Fruit fly (Drosophila melanogaster) whole organism, wandering third instar larva: ENCODE results near the gene CAH4.

ENCODE experiments used
- CG32264 ChIP-seq: fragments of 200-800 bp; sonication (Bioruptor generic); optimal IDR thresholded peaks from 2 replicates; lab custom pipeline; 2016; ENCODE audit warnings: missing biosample characterization, missing genetic modification characterization
- CG9705 ChIP-seq: fragments of 200-800 bp; sonication (Bioruptor generic); optimal IDR thresholded peaks from 2 replicates; lab custom pipeline; 2018; ENCODE audit warnings: missing biosample characterization, mild to moderate bottlenecking, missing genetic modification characterization
- CrebA ChIP-seq: fragments of 200-800 bp; sonication (Bioruptor generic); optimal IDR thresholded peaks from 2 replicates; lab custom pipeline; 2016; ENCODE audit warnings: missing biosample characterization, mild to moderate bottlenecking, missing genetic modification characterization, borderline replicate concordance
- Dfd ChIP-seq: fragments of >200 bp; optimal IDR thresholded peaks from 2 replicates; lab custom pipeline; 2017; ENCODE audit warnings: missing biosample characterization, missing genetic modification characterization
- Dif ChIP-seq: fragments of 200-275, 200-300 bp; sonication (Bioruptor generic); optimal IDR thresholded peaks from 2 replicates; lab custom pipeline; 2018; ENCODE audit warnings: missing biosample characterization, missing genetic modification characterization; ENCODE audit not compliant: partially characterized antibody
- GATAd ChIP-seq: sonication (Bioruptor generic); optimal IDR thresholded peaks from 2 replicates; lab custom pipeline; 2016; ENCODE audit warnings: missing biosample characterization, missing genetic modification characterization
- HLH106 ChIP-seq: fragments of 200-800 bp; optimal IDR thresholded peaks from 3 replicates; lab custom pipeline; 2019; ENCODE audit warnings: missing biosample characterization, mild to moderate bottlenecking, missing genetic modification characterization, moderate library complexity
- Hnf4 ChIP-seq: fragments of 200-800 bp; sonication (Bioruptor generic); optimal IDR thresholded peaks from 2 replicates; lab custom pipeline; 2016; ENCODE audit warnings: missing biosample characterization, mild to moderate bottlenecking, missing genetic modification characterization
- Jra ChIP-seq: sonication (Bioruptor generic); optimal IDR thresholded peaks from 2 replicates; lab custom pipeline; 2016; ENCODE audit warnings: missing biosample characterization, missing genetic modification characterization
- Mio ChIP-seq: sonication (Bioruptor generic); optimal IDR thresholded peaks from 2 replicates; lab custom pipeline; 2016; ENCODE audit warnings: missing biosample characterization, missing genetic modification characterization
- Myc ChIP-seq: fragments of >200 bp; optimal IDR thresholded peaks from 2 replicates; lab custom pipeline; 2017
- OdsH ChIP-seq: fragments of 200-800 bp; sonication (Bioruptor generic); optimal IDR thresholded peaks from 2 replicates; lab custom pipeline; 2016; ENCODE audit warnings: missing biosample characterization, mild to moderate bottlenecking, missing genetic modification characterization
- Rel ChIP-seq, 2 experiments: fragments of 200-800 bp; sonication (Bioruptor generic) in 1 of 2; optimal IDR thresholded peaks; 2 replicates in 1 of 2; 3 replicates in 1 of 2; lab custom pipeline; 2016 to 2019; ENCODE audit warnings: mild to moderate bottlenecking in 2 of 2, missing biosample characterization in 2 of 2, missing genetic modification characterization in 2 of 2, moderate library complexity in 1 of 2
- Sp1 ChIP-seq: fragments of 200-800 bp; sonication (Bioruptor generic); optimal IDR thresholded peaks from 3 replicates; lab custom pipeline; 2019; ENCODE audit warnings: missing biosample characterization, mild to moderate bottlenecking, missing genetic modification characterization, moderate library complexity
- Vsx2 ChIP-seq: fragments of 200-300, 225-300 bp; sonication (Bioruptor generic); optimal IDR thresholded peaks from 2 replicates; lab custom pipeline; 2018; ENCODE audit warnings: missing biosample characterization, missing genetic modification characterization; ENCODE audit not compliant: partially characterized antibody
- br ChIP-seq: fragments of 200-800 bp; sonication (Bioruptor generic); optimal IDR thresholded peaks from 2 replicates; lab custom pipeline; 2016; ENCODE audit warnings: missing biosample characterization, missing genetic modification characterization
- brk ChIP-seq: fragments of 200-800 bp; sonication (Bioruptor generic); optimal IDR thresholded peaks from 2 replicates; lab custom pipeline; 2016; ENCODE audit warnings: missing biosample characterization, mild to moderate bottlenecking, missing genetic modification characterization
- dmrt93B ChIP-seq: fragments of 200-800 bp; sonication (Bioruptor generic); optimal IDR thresholded peaks from 2 replicates; lab custom pipeline; 2018; ENCODE audit warnings: missing biosample characterization, mild to moderate bottlenecking, missing genetic modification characterization
- dsf ChIP-seq: sonication (Bioruptor generic); optimal IDR thresholded peaks from 2 replicates; lab custom pipeline; 2016; ENCODE audit warnings: missing biosample characterization, missing genetic modification characterization, borderline replicate concordance
- ey ChIP-seq: fragments of 200-800 bp; sonication (Bioruptor generic); optimal IDR thresholded peaks from 2 replicates; lab custom pipeline; 2016; ENCODE audit warnings: missing biosample characterization, missing genetic modification characterization
- foxo ChIP-seq, 2 experiments: fragments of 200-800 bp; sonication (Bioruptor generic); optimal IDR thresholded peaks; 2 replicates in 1 of 2; 3 replicates in 1 of 2; lab custom pipeline; 2016 to 2017; ENCODE audit warnings: missing biosample characterization in 2 of 2, missing genetic modification characterization in 2 of 2
- fru ChIP-seq: fragments of 200-800 bp; sonication (Bioruptor generic); optimal IDR thresholded peaks from 3 replicates; lab custom pipeline; 2016; ENCODE audit warnings: missing biosample characterization, mild to moderate bottlenecking, missing genetic modification characterization
- h ChIP-seq: fragments of 200-800 bp; sonication (Bioruptor generic); optimal IDR thresholded peaks from 3 replicates; lab custom pipeline; 2016; ENCODE audit warnings: missing biosample characterization, mild to moderate bottlenecking, missing genetic modification characterization
- lola ChIP-seq: fragments of >200 bp; optimal IDR thresholded peaks from 2 replicates; lab custom pipeline; 2017; ENCODE audit warnings: missing biosample characterization, missing genetic modification characterization
- psq ChIP-seq: fragments of 200-800 bp; sonication (Bioruptor generic); optimal IDR thresholded peaks from 3 replicates; lab custom pipeline; 2017; ENCODE audit warnings: missing biosample characterization, mild to moderate bottlenecking, missing genetic modification characterization, moderate library complexity
- rgr ChIP-seq: fragments of 200-800 bp; sonication (Bioruptor generic); optimal IDR thresholded peaks from 3 replicates; lab custom pipeline; 2016; ENCODE audit warnings: missing biosample characterization, mild to moderate bottlenecking, missing genetic modification characterization
- sage ChIP-seq: fragments of 200-800 bp; sonication (Bioruptor generic); optimal IDR thresholded peaks from 2 replicates; lab custom pipeline; 2016; ENCODE audit warnings: missing biosample characterization, mild to moderate bottlenecking, missing genetic modification characterization
- sv ChIP-seq: fragments of 200-800 bp; sonication (Bioruptor generic); optimal IDR thresholded peaks from 3 replicates; lab custom pipeline; 2016; ENCODE audit warnings: missing biosample characterization, missing genetic modification characterization
- tai ChIP-seq: sonication (Bioruptor generic); optimal IDR thresholded peaks from 2 replicates; lab custom pipeline; 2016; ENCODE audit warnings: missing biosample characterization, missing genetic modification characterization
- usp ChIP-seq: fragments of >200 bp; optimal IDR thresholded peaks from 2 replicates; lab custom pipeline; 2017; ENCODE audit warnings: missing biosample characterization, missing genetic modification characterization
- woc ChIP-seq: sonication (Bioruptor generic); optimal IDR thresholded peaks from 2 replicates; lab custom pipeline; 2016; ENCODE audit warnings: missing biosample characterization, mild to moderate bottlenecking, missing genetic modification characterization

Gene CAH4

DNA sequence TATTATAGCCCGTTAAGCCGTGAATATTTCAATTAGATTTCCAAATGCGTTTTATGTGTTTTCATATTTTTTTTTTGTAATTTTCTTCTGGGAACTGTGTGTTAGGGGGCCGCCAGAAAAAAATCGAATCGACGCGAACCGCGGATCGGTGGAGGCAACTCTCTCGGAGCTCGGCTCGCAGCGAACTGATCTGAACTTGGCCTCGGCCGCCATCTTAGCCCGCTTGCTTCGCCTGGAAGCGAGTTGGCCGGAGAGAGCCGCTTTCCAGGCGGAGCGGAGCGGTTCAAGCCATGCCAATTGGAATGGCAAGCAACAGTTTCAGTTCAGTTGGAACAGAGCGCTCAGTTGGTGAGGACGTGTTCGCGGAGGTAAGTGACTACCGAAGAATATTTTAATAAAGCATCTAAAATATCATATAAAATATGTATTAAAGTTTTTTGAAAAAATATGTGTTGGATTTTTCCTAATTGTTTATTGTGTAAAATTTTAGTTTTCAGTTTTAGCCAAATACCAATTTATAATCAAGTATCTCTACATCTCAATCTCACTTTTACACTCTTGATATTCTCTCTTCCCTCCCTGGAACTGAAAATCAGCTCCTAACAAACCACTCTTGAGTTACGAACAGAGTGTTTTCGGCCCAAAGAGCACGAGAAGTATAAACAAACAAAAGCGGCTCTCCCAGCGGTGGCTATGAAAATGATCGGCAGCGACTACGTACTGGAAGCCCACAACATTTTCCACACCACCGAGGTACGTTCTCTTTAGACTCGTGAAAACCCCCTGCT, 37.3 kb upstream of the CAH4 start, which contains the start of the genes CG31121 and CG11069 (continued):
- TF ChIP-seq Rel (GFP tag; optimal IDR thresholded peaks at IDR 0.05; lab: Kevin White, UChicago) (no peak), Rel (tag; optimal IDR thresholded peaks at IDR 0.05; lab: Kevin White, UChicago) (no peak), psq (GFP tag; lab: Kevin White, UChicago) (no peak), sage (no peak), fru (GFP tag; lab: Kevin White, UChicago) (no peak)

DNA sequence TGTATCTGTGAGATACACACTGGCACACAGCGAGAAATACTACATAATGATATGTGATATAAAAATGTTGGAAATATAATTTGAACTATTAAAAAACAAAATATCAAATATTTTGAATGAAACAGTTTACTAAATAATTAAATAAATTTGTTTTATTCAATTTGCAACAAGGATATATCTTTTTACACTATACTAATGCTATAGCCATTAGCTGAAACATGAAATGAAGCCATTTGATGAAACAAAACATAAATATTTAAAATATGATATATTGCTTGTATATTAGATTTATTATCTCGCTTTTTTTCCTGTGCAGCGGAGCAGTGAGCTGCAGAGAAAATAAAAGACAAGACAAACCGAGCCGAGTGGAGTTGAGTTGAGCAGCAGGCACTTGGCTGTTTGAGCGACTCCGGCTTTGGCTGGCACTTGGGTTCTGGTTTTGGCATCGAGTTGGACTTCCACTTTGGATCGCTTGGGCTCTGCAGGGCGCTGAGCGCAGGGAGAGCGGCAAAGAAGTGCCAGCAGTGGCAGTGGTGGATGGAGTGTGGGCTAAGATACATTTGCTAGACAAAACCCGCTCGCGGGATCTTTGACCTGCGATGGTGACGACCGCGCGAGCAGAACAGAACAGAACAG, 36.1 kb upstream of the CAH4 start:
- TF ChIP-seq CrebA (GFP tag; lab: Kevin White, UChicago) (peak; percentile 9), br (GFP tag; lab: Kevin White, UChicago) (peak; percentile 11), Rel (GFP tag; optimal IDR thresholded peaks at IDR 0.05; lab: Kevin White, UChicago) (peak; percentile 48), Rel (tag; optimal IDR thresholded peaks at IDR 0.05; lab: Kevin White, UChicago) (peak; percentile 39), foxo (GFP tag; optimal IDR thresholded peaks at IDR 0.05; lab: Kevin White, UChicago) (peak in 1 of 2 experiments; percentile 88), dsf (GFP tag; lab: Kevin White, UChicago) (peak; percentile 16), OdsH (GFP tag; lab: Kevin White, UChicago) (peak; percentile 89), usp (no peak), tai (no peak), sage (peak; percentile 2), CG32264 (GFP tag; lab: Kevin White, UChicago) (no peak), HLH106 (tag; lab: Kevin White, UChicago) (peak; percentile 91), psq (GFP tag; lab: Kevin White, UChicago) (peak; percentile 87), Vsx2 (GFP tag; lab: Kevin White, UChicago) (peak; percentile 0), ey (GFP tag; lab: Kevin White, UChicago) (peak; percentile 35), rgr (GFP tag; lab: Kevin White, UChicago) (peak; percentile 77), h (GFP tag; lab: Kevin White, UChicago) (peak; percentile 73), CG9705 (GFP tag; lab: Kevin White, UChicago) (peak; percentile 43), woc (GFP tag; lab: Kevin White, UChicago) (peak; percentile 37), Sp1 (peak; percentile 94), fru (GFP tag; lab: Kevin White, UChicago) (peak; percentile 82), Hnf4 (GFP tag; lab: Kevin White, UChicago) (no peak), lola (no peak), GATAd (GFP tag; lab: Kevin White, UChicago) (no peak), sv (GFP tag; lab: Kevin White, UChicago) (peak; percentile 44), Dfd (no peak), dmrt93B (peak; percentile 66), Jra (GFP tag; lab: Kevin White, UChicago) (peak; percentile 14)

DNA sequence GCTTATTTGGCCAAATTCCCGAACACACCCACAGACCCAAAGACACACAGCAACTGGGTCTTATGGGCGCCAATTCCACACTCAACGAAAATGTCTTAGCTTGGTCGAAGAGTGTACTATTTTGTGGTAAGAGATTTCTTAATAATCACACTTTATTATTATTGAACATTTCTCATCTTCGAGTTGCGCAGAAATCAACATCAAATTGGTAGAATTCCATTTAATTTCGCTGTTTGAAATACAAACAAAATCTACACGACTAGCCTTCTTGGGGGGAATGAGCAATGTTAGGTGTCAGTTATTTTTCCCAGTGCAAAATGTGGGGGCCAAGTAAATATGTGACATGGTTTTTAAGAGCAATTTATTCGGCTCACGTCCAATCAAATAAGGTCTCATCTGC, 33.6 kb upstream of the CAH4 start:
- no peak for TF ChIP-seq HLH106 (tag; lab: Kevin White, UChicago)
- TF ChIP-seq Myc (lab: Kevin White, UChicago) = no peak
- no peak for TF ChIP-seq woc (GFP tag; lab: Kevin White, UChicago)
- TF ChIP-seq brk (GFP tag; lab: Kevin White, UChicago) = no peak
- no peak for TF ChIP-seq Hnf4 (GFP tag; lab: Kevin White, UChicago)
- TF ChIP-seq Dif (GFP tag; lab: Kevin White, UChicago) = no peak
- TF ChIP-seq usp = no peak
- TF ChIP-seq Mio = no peak
- TF ChIP-seq tai = no peak
- no peak for TF ChIP-seq fru (GFP tag; lab: Kevin White, UChicago)

DNA sequence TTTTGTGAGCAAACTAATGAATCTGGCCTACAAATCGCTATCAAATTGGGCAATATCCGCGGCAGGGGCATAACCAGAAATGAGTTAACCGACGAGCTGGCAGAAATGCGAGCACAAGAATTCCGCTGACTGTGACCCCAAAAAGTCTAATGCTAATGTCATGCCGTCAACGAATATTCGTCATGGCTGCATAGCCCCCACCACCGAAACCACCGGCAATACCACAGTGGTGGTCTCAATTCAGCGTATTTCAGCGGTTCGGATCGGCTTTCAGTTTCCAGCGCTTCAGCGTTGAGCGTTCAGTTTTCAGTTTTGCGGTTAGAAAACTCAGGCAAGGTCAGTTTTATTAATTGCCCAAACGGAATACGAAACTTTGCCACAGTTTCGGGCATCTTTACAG, 32.9 kb upstream of the CAH4 start:
- TF ChIP-seq woc (GFP tag; lab: Kevin White, UChicago) = no peak
- no peak for TF ChIP-seq ey (GFP tag; lab: Kevin White, UChicago)
